Fruit fly (Drosophila melanogaster): ENCODE data around the gene CG5984.

CG5984 gene

dm6 chr3R:27253136-27253920 is 5.5 kb upstream of the CG5984 start, which contains the start of gene pll (continued):
- peak; percentile 82 for TF ChIP-seq PHDP (tag; optimal IDR thresholded peaks at IDR 0.05)
- TF ChIP-seq gcm (GFP tag; optimal IDR thresholded peaks at IDR 0.05) = peak; percentile 72
- TF ChIP-seq odd (GFP tag; optimal IDR thresholded peaks at IDR 0.05) = no peak
- TF ChIP-seq chif (GFP tag; optimal IDR thresholded peaks at IDR 0.05) = peak; percentile 69 to 74
- TF ChIP-seq Six4 (GFP tag; optimal IDR thresholded peaks at IDR 0.05) = peak; percentile 71
- TF ChIP-seq Blimp-1 (GFP tag; optimal IDR thresholded peaks at IDR 0.05) = peak; percentile 78
- no peak for TF ChIP-seq CG17385 (GFP tag; optimal IDR thresholded peaks at IDR 0.05)
- TF ChIP-seq Optix (GFP tag; IDR thresholded peaks at IDR 0.05) = 0 out of 3 replicates have a peak, but pooled peaks have one; percentile 41
- no peak for TF ChIP-seq Sox100B (GFP tag; optimal IDR thresholded peaks at IDR 0.05)
- TF ChIP-seq Deaf1 (tag; optimal IDR thresholded peaks at IDR 0.05) = peak; percentile 58
- TF ChIP-seq sc (optimal IDR thresholded peaks at IDR 0.05) = no peak
- TF ChIP-seq sc (GFP tag; optimal IDR thresholded peaks at IDR 0.05) = peak; percentile 30
- peak; percentile 81 for TF ChIP-seq bab2 (GFP tag; optimal IDR thresholded peaks at IDR 0.05)
- peak; percentile 36 for TF ChIP-seq tup (GFP tag; optimal IDR thresholded peaks at IDR 0.05)
- TF ChIP-seq nau (GFP tag; optimal IDR thresholded peaks at IDR 0.05) = no peak
- TF ChIP-seq slou (GFP tag; optimal IDR thresholded peaks at IDR 0.05) = peak; percentile 38
- peak; percentile 49 for TF ChIP-seq dm (GFP tag; optimal IDR thresholded peaks at IDR 0.05)
- peak; percentile 53 for TF ChIP-seq CG9609 (GFP tag; optimal IDR thresholded peaks at IDR 0.05)
- peak; percentile 76 for TF ChIP-seq ERR (GFP tag; optimal IDR thresholded peaks at IDR 0.05)
- peak; percentile 60; the same call in 1 of the 2 replicates for TF ChIP-seq CG43689 (GFP tag; IDR thresholded peaks at IDR 0.05)
- TF ChIP-seq CG18764 (GFP tag; optimal IDR thresholded peaks at IDR 0.05) = peak; percentile 66
- no peak; the same call in 1 of the 2 replicates for TF ChIP-seq CG31441 (GFP tag; IDR thresholded peaks at IDR 0.05)
- TF ChIP-seq Atf3 (GFP tag; optimal IDR thresholded peaks at IDR 0.05) = peak; percentile 5
- peak; percentile 95 for TF ChIP-seq NFAT (GFP tag; IDR thresholded peaks at IDR 0.05)
- TF ChIP-seq bbx (GFP tag; IDR thresholded peaks at IDR 0.05; ENCODE audit: partially characterized antibody) = peak; percentile 48
- TF ChIP-seq ssp (GFP tag; IDR thresholded peaks at IDR 0.05) = peak; percentile 82
- TF ChIP-seq ind (GFP tag; optimal IDR thresholded peaks at IDR 0.05) = peak; percentile 83
- TF ChIP-seq Taf1 (GFP tag; IDR thresholded peaks at IDR 0.05) = peak; percentile 76
- TF ChIP-seq nmo (GFP tag; optimal IDR thresholded peaks at IDR 0.05) = peak; percentile 89
- TF ChIP-seq danr (GFP tag; IDR thresholded peaks at IDR 0.05) = peak; percentile 5; the same call in 1 of the 2 replicates
- peak; percentile 91 for TF ChIP-seq CG17328 (GFP tag; IDR thresholded peaks at IDR 0.05)
- TF ChIP-seq fd102C (GFP tag; optimal IDR thresholded peaks at IDR 0.05) = no peak
- peak; percentile 58 for TF ChIP-seq run (tag; optimal IDR thresholded peaks at IDR 0.05)
- TF ChIP-seq CG14965 (GFP tag; optimal IDR thresholded peaks at IDR 0.05; ENCODE audit: borderline replicate concordance) = no peak
- peak; percentile 70 for TF ChIP-seq Ssrp (tag; optimal IDR thresholded peaks at IDR 0.05)
- TF ChIP-seq CG2678 (tag; optimal IDR thresholded peaks at IDR 0.05) = no peak
- 0 out of 2 replicates have a peak, but pooled peaks have one; percentile 45 for TF ChIP-seq CG10321 (GFP tag; IDR thresholded peaks at IDR 0.05)
- TF ChIP-seq CG12219 (GFP tag; optimal IDR thresholded peaks at IDR 0.05) = peak; percentile 21
- peak; percentile 76 for TF ChIP-seq MESR4 (GFP tag; optimal IDR thresholded peaks at IDR 0.05)
- TF ChIP-seq caup (GFP tag; optimal IDR thresholded peaks at IDR 0.05; ENCODE audit: severe bottlenecking) = peak; percentile 58
- peak; percentile 43 for TF ChIP-seq CG3995 (GFP tag; optimal IDR thresholded peaks at IDR 0.05)
- no peak for TF ChIP-seq Doc2 (GFP tag; IDR thresholded peaks at IDR 0.05)
- TF ChIP-seq CG4282 (GFP tag; optimal IDR thresholded peaks at IDR 0.05) = no peak
- peak in 1 of 2 experiments; percentile 36 for TF ChIP-seq crp (GFP tag; optimal IDR thresholded peaks at IDR 0.05)
- 0 out of 2 replicates have a peak, but pooled peaks have one; percentile 32 for TF ChIP-seq Gsc (GFP tag; IDR thresholded peaks at IDR 0.05)
- peak; percentile 76 for TF ChIP-seq CG8388 (GFP tag; optimal IDR thresholded peaks at IDR 0.05)
- peak; percentile 62 for TF ChIP-seq CG5245 (GFP tag; optimal IDR thresholded peaks at IDR 0.05)
- TF ChIP-seq Mrtf (GFP tag; IDR thresholded peaks at IDR 0.05) = peak; percentile 85
- no peak for TF ChIP-seq Hr39 (optimal IDR thresholded peaks at IDR 0.05)
